Worm (Caenorhabditis elegans) whole organism, L4 larva: Measurements from ENCODE around the gene T22F7.4.

Experiments used
- R02D3.7 ChIP-seq: fragments of 150-350 bp; sonication (generic microtip); optimal IDR thresholded peaks from 3 replicates; lab custom pipeline; 2014; ENCODE audit warnings: missing biosample characterization, missing genetic modification characterization
- ama-1 ChIP-seq: fragments of 150-350 bp; optimal IDR thresholded peaks from 2 replicates; lab custom pipeline; 2014; ENCODE audit warnings: inconsistent platforms, mixed read lengths
- ces-1 ChIP-seq: fragments of 150-350 bp; sonication (generic microtip); optimal IDR thresholded peaks from 4 replicates; lab custom pipeline; 2014; ENCODE audit warnings: missing biosample characterization, missing genetic modification reagents, missing genetic modification characterization
- ctbp-1 ChIP-seq: fragments of 200-800 bp; sonication (Bioruptor generic); IDR thresholded peaks from 2 replicates; pipeline ENCODE4 v1.3.6; 2022; ENCODE audit warnings: missing genetic modification reagents, missing genetic modification characterization, missing compliant biosample characterization
- lin-13 ChIP-seq: fragments of 150-350 bp; optimal IDR thresholded peaks from 2 replicates; lab custom pipeline; 2014; ENCODE audit warnings: missing biosample characterization, missing genetic modification reagents, missing genetic modification characterization
- lin-38 ChIP-seq: fragments of 200-800 bp; sonication (Bioruptor generic); IDR thresholded peaks from 2 replicates; pipeline ENCODE4 v1.3.6; 2022; ENCODE audit warnings: missing genetic modification reagents, missing genetic modification characterization, missing compliant biosample characterization
- lir-3 ChIP-seq: sonication (generic microtip); optimal IDR thresholded peaks from 2 replicates; lab custom pipeline; 2016; ENCODE audit warnings: mild to moderate bottlenecking, missing genetic modification characterization, missing compliant biosample characterization
- nhr-10 ChIP-seq: fragments of 150-350 bp; optimal IDR thresholded peaks from 2 replicates; lab custom pipeline; 2014; ENCODE audit warnings: missing biosample characterization, missing genetic modification characterization
- nhr-102 ChIP-seq: sonication (generic microtip); optimal IDR thresholded peaks from 2 replicates; lab custom pipeline; 2016; ENCODE audit warnings: mild to moderate bottlenecking, missing genetic modification characterization, moderate library complexity, missing compliant biosample characterization
- nhr-237 ChIP-seq: sonication (generic microtip); optimal IDR thresholded peaks from 2 replicates; lab custom pipeline; 2017; ENCODE audit warnings: missing biosample characterization, missing genetic modification characterization
- nhr-76 ChIP-seq: fragments of 150-350 bp; optimal IDR thresholded peaks from 2 replicates; lab custom pipeline; 2014; ENCODE audit warnings: missing biosample characterization, missing genetic modification characterization
- pha-4 ChIP-seq, 2 experiments: fragments of 150-350 bp in 1 of 2; fragments of 200-800 bp in 1 of 2; sonication (Bioruptor generic) in 1 of 2; IDR thresholded peaks in 1 of 2; optimal IDR thresholded peaks in 1 of 2; 2 replicates each; pipeline versions ENCODE4 v1.3.6 to Lab custom; 2014 to 2022; ENCODE audit warnings: missing genetic modification characterization in 2 of 2, missing genetic modification reagents in 2 of 2, missing biosample characterization in 1 of 2, missing compliant biosample characterization in 1 of 2
- pqm-1 ChIP-seq: sonication (generic microtip); optimal IDR thresholded peaks from 2 replicates; lab custom pipeline; 2017; ENCODE audit warnings: missing biosample characterization, missing genetic modification characterization
- zag-1 ChIP-seq: fragments of 150-350 bp; optimal IDR thresholded peaks from 2 replicates; lab custom pipeline; 2014; ENCODE audit warnings: missing biosample characterization, missing genetic modification characterization

- TF ChIP-seq zag-1 = no peak
- no peak for TF ChIP-seq nhr-76
- TF ChIP-seq nhr-237 (tag; lab: Kevin White, UChicago) = no peak
- TF ChIP-seq pqm-1 (tag; lab: Kevin White, UChicago) = no peak
- no peak for TF ChIP-seq ama-1 (lab: Kevin White, UChicago)
- TF ChIP-seq lin-38 = no peak
- TF ChIP-seq ces-1 (GFP tag; lab: Kevin White, UChicago) = no peak
- no peak for TF ChIP-seq nhr-10
- TF ChIP-seq ctbp-1 (GFP tag; lab: Robert Waterston, UW) = no peak
- TF ChIP-seq lir-3 (tag; lab: Kevin White, UChicago) = no peak
- no peak for TF ChIP-seq lin-13 (GFP tag; lab: Kevin White, UChicago)
- TF ChIP-seq nhr-102 (tag; lab: Kevin White, UChicago) = no peak
- TF ChIP-seq R02D3.7 (tag; lab: Kevin White, UChicago) = no peak
- no peak for TF ChIP-seq pha-4 (GFP tag; IDR thresholded peaks at IDR 0.05; lab: Robert Waterston, UW)
- TF ChIP-seq pha-4 (tag; optimal IDR thresholded peaks at IDR 0.05; lab: Kevin White, UChicago) = no peak
These were observed 43.2 kb downstream of the T22F7.4 start, which contains the start of gene F10C5.3 for ce11 chrIII:483556-483955.
